Worm (Caenorhabditis elegans) whole organism, L4 larva: ENCODE data around the gene mtr-4.
A peak's percentile ranks its signal among the peaks of the same experiment; 100 is the strongest.

Source experiments
- D1046.2 ChIP-seq: fragments of 200-800 bp; sonication (Bioruptor generic); IDR thresholded peaks from 2 replicates; pipeline ENCODE4 v1.3.6; 2022; ENCODE audit warnings: missing genetic modification characterization, missing compliant biosample characterization
- F44E2.7 ChIP-seq: fragments of 200-800 bp; sonication (Bioruptor generic); IDR thresholded peaks from 2 replicates; pipeline ENCODE4 v2.1.2; 2022; ENCODE audit warnings: missing genetic modification characterization, missing compliant biosample characterization
- T26A8.4 ChIP-seq: fragments of 200-800 bp; sonication (Bioruptor generic); IDR thresholded peaks from 2 replicates; pipeline ENCODE4 v1.3.6; 2022; ENCODE audit warnings: missing genetic modification characterization, missing compliant biosample characterization
- Y5F2A.4 ChIP-seq: fragments of 200-800 bp; sonication (Bioruptor generic); optimal IDR thresholded peaks from 2 replicates; lab custom pipeline; 2018; ENCODE audit warnings: mild to moderate bottlenecking, missing genetic modification characterization, missing compliant biosample characterization
- ZK337.2 ChIP-seq: fragments of 200-800 bp; sonication (Bioruptor generic); IDR thresholded peaks from 2 replicates; pipeline ENCODE4 v1.3.6; 2022; ENCODE audit warnings: missing genetic modification reagents, missing genetic modification characterization, missing compliant biosample characterization
- ZK546.5 ChIP-seq, 2 experiments: sonication (generic microtip); optimal IDR thresholded peaks; 2 replicates each; lab custom pipeline; 2017; ENCODE audit warnings: missing biosample characterization in 2 of 2, missing genetic modification characterization in 2 of 2
- ama-1 ChIP-seq: fragments of 150-350 bp; optimal IDR thresholded peaks from 2 replicates; lab custom pipeline; 2014; ENCODE audit warnings: inconsistent platforms, mixed read lengths
- attf-4 ChIP-seq: sonication (generic microtip); optimal IDR thresholded peaks from 3 replicates; lab custom pipeline; 2017; ENCODE audit warnings: missing biosample characterization, missing genetic modification characterization
- ceh-20 ChIP-seq: fragments of 200-800 bp; sonication (Bioruptor generic); IDR thresholded peaks from 2 replicates; pipeline ENCODE4 v1.3.6; 2022; ENCODE audit warnings: missing genetic modification reagents, missing genetic modification characterization, missing compliant biosample characterization
- ceh-28 ChIP-seq: fragments of 150-350 bp; optimal IDR thresholded peaks from 2 replicates; lab custom pipeline; 2014; ENCODE audit warnings: missing biosample characterization, missing genetic modification reagents, missing genetic modification characterization
- ceh-32 ChIP-seq: sonication (generic microtip); optimal IDR thresholded peaks from 2 replicates; lab custom pipeline; 2016; ENCODE audit warnings: mild to moderate bottlenecking, missing genetic modification characterization, missing compliant biosample characterization; ENCODE audit not compliant: poor library complexity
- ceh-62 ChIP-seq: sonication (generic microtip); optimal IDR thresholded peaks from 2 replicates; lab custom pipeline; 2017; ENCODE audit warnings: missing biosample characterization, missing genetic modification characterization
- ceh-82 ChIP-seq: sonication (generic microtip); optimal IDR thresholded peaks from 2 replicates; lab custom pipeline; 2017; ENCODE audit warnings: missing biosample characterization, missing genetic modification characterization
- ces-1 ChIP-seq: fragments of 150-350 bp; sonication (generic microtip); optimal IDR thresholded peaks from 4 replicates; lab custom pipeline; 2014; ENCODE audit warnings: missing biosample characterization, missing genetic modification reagents, missing genetic modification characterization
- daf-8 ChIP-seq: fragments of 200-800 bp; sonication (Bioruptor generic); IDR thresholded peaks from 2 replicates; pipeline ENCODE4 v1.3.6; 2022; ENCODE audit warnings: missing genetic modification characterization, missing compliant biosample characterization
- dmd-6 ChIP-seq: fragments of 200-800 bp; sonication (Bioruptor generic); IDR thresholded peaks from 2 replicates; pipeline ENCODE4 v1.3.6; 2022; ENCODE audit warnings: missing genetic modification reagents, missing genetic modification characterization, missing compliant biosample characterization
- dmd-8 ChIP-seq: fragments of 200-800 bp; sonication (Bioruptor generic); IDR thresholded peaks from 2 replicates; pipeline ENCODE4 v1.3.6; 2022; ENCODE audit warnings: missing genetic modification characterization, missing compliant biosample characterization
- dpl-1 ChIP-seq: fragments of 150-350 bp; optimal IDR thresholded peaks from 2 replicates; lab custom pipeline; 2014; ENCODE audit warnings: missing biosample characterization, missing genetic modification reagents, missing genetic modification characterization
- dve-1 ChIP-seq: sonication (generic microtip); optimal IDR thresholded peaks from 2 replicates; lab custom pipeline; 2017; ENCODE audit warnings: antibody characterized with exemption, mild to moderate bottlenecking, missing genetic modification characterization, missing compliant biosample characterization; ENCODE audit not compliant: insufficient read depth
- fkh-10 ChIP-seq: fragments of 150-350 bp; optimal IDR thresholded peaks from 2 replicates; lab custom pipeline; 2014; ENCODE audit warnings: missing biosample characterization, missing genetic modification reagents, missing genetic modification characterization
- hif-1 ChIP-seq, 2 experiments: sonication (generic microtip); optimal IDR thresholded peaks; 2 replicates each; lab custom pipeline; 2016 to 2017; ENCODE audit warnings: missing compliant biosample characterization in 2 of 2, missing genetic modification characterization in 2 of 2, missing genetic modification reagents in 2 of 2, missing genotype in 2 of 2, mild to moderate bottlenecking in 1 of 2
- jun-1 ChIP-seq: fragments of 150-350 bp; optimal IDR thresholded peaks from 2 replicates; lab custom pipeline; 2014; ENCODE audit warnings: missing biosample characterization, missing genetic modification reagents, missing genetic modification characterization
- lim-7 ChIP-seq: fragments of 200-800 bp; sonication (Bioruptor generic); IDR thresholded peaks from 2 replicates; pipeline ENCODE4 v1.3.6; 2022; ENCODE audit warnings: missing genetic modification characterization, missing compliant biosample characterization
- lin-1 ChIP-seq: fragments of 200-800 bp; sonication (Bioruptor generic); IDR thresholded peaks from 2 replicates; pipeline ENCODE4 v1.3.6; 2022; ENCODE audit warnings: missing genetic modification reagents, missing genetic modification characterization, missing compliant biosample characterization
- lin-15B ChIP-seq: fragments of 150-350 bp; sonication (generic microtip); optimal IDR thresholded peaks from 3 replicates; lab custom pipeline; 2014; ENCODE audit warnings: missing biosample characterization, missing genetic modification characterization
- lir-3 ChIP-seq: sonication (generic microtip); optimal IDR thresholded peaks from 2 replicates; lab custom pipeline; 2016; ENCODE audit warnings: mild to moderate bottlenecking, missing genetic modification characterization, missing compliant biosample characterization
- lsy-2 ChIP-seq, 2 experiments: fragments of 150-350 bp in 1 of 2; sonication (generic microtip) in 1 of 2; optimal IDR thresholded peaks; 2 replicates each; lab custom pipeline; 2014 to 2017; ENCODE audit warnings: missing biosample characterization in 2 of 2, missing genetic modification characterization in 2 of 2
- madf-5 ChIP-seq, 2 experiments: fragments of 200-800 bp; sonication (Bioruptor generic); IDR thresholded peaks; 2 replicates each; pipeline ENCODE4 v1.3.6; 2022; ENCODE audit warnings: missing compliant biosample characterization in 2 of 2, missing genetic modification characterization in 2 of 2
- mdl-1 ChIP-seq, 2 experiments: fragments of 150-350 bp in 1 of 2; sonication (generic microtip) in 1 of 2; optimal IDR thresholded peaks; 2 replicates each; lab custom pipeline; 2014 to 2017; ENCODE audit warnings: missing biosample characterization in 2 of 2, missing genetic modification characterization in 2 of 2
- mes-2 ChIP-seq: sonication (generic microtip); optimal IDR thresholded peaks from 2 replicates; lab custom pipeline; 2016; ENCODE audit warnings: missing genotype, mild to moderate bottlenecking, missing genetic modification characterization, missing compliant biosample characterization; ENCODE audit not compliant: poor library complexity, severe bottlenecking
- mxl-3 ChIP-seq: fragments of 200-800 bp; sonication (Bioruptor generic); optimal IDR thresholded peaks from 2 replicates; lab custom pipeline; 2018; ENCODE audit warnings: mild to moderate bottlenecking, missing genetic modification characterization, missing compliant biosample characterization
- nhr-102 ChIP-seq: sonication (generic microtip); optimal IDR thresholded peaks from 2 replicates; lab custom pipeline; 2016; ENCODE audit warnings: mild to moderate bottlenecking, missing genetic modification characterization, moderate library complexity, missing compliant biosample characterization
- nhr-11 ChIP-seq: fragments of 150-350 bp; optimal IDR thresholded peaks from 2 replicates; lab custom pipeline; 2014; ENCODE audit warnings: missing biosample characterization, missing genetic modification characterization
- nhr-25 ChIP-seq: sonication (generic microtip); optimal IDR thresholded peaks from 2 replicates; lab custom pipeline; 2017; ENCODE audit warnings: missing genetic modification characterization, mild to moderate bottlenecking, missing compliant biosample characterization, antibody characterized with exemption, moderate library complexity, borderline replicate concordance; ENCODE audit not compliant: insufficient read depth
- nhr-41 ChIP-seq: fragments of 200-800 bp; sonication (Bioruptor generic); IDR thresholded peaks from 2 replicates; pipeline ENCODE4 v1.3.6; 2022; ENCODE audit warnings: missing genetic modification reagents, missing genetic modification characterization, missing compliant biosample characterization
- nhr-48 ChIP-seq: sonication (generic microtip); optimal IDR thresholded peaks from 2 replicates; lab custom pipeline; 2016; ENCODE audit warnings: mild to moderate bottlenecking, missing genetic modification characterization, missing compliant biosample characterization
- nhr-76 ChIP-seq: fragments of 150-350 bp; optimal IDR thresholded peaks from 2 replicates; lab custom pipeline; 2014; ENCODE audit warnings: missing biosample characterization, missing genetic modification characterization
- pha-4 ChIP-seq, 2 experiments: fragments of 150-350 bp in 1 of 2; fragments of 200-800 bp in 1 of 2; sonication (Bioruptor generic) in 1 of 2; IDR thresholded peaks in 1 of 2; optimal IDR thresholded peaks in 1 of 2; 2 replicates each; pipeline versions ENCODE4 v1.3.6 to Lab custom; 2014 to 2022; ENCODE audit warnings: missing genetic modification characterization in 2 of 2, missing genetic modification reagents in 2 of 2, missing biosample characterization in 1 of 2, missing compliant biosample characterization in 1 of 2
- php-3 ChIP-seq: fragments of 200-800 bp; sonication (Bioruptor generic); IDR thresholded peaks from 2 replicates; pipeline ENCODE4 v1.3.6; 2022; ENCODE audit warnings: missing genetic modification reagents, missing genetic modification characterization, missing compliant biosample characterization
- pqm-1 ChIP-seq: sonication (generic microtip); optimal IDR thresholded peaks from 2 replicates; lab custom pipeline; 2017; ENCODE audit warnings: missing biosample characterization, missing genetic modification characterization
- rbr-2 ChIP-seq: sonication (generic microtip); optimal IDR thresholded peaks from 2 replicates; lab custom pipeline; 2016; ENCODE audit warnings: missing genotype, missing genetic modification characterization, missing compliant biosample characterization
- set-16 ChIP-seq: fragments of 200-800 bp; sonication (Bioruptor generic); IDR thresholded peaks from 2 replicates; pipeline ENCODE4 v1.3.6; 2022; ENCODE audit warnings: missing genetic modification reagents, missing genetic modification characterization, missing compliant biosample characterization
- snpc-4 ChIP-seq: fragments of 150-350 bp; optimal IDR thresholded peaks from 2 replicates; lab custom pipeline; 2014; ENCODE audit warnings: missing biosample characterization, missing genetic modification characterization
- tra-1 ChIP-seq: fragments of 200-800 bp; sonication (Bioruptor generic); IDR thresholded peaks from 2 replicates; pipeline ENCODE4 v1.3.6; 2022; ENCODE audit warnings: missing genetic modification reagents, missing genetic modification characterization, missing compliant biosample characterization
- unc-130 ChIP-seq: sonication (generic microtip); optimal IDR thresholded peaks from 2 replicates; lab custom pipeline; 2016; ENCODE audit warnings: missing genetic modification reagents, missing genetic modification characterization, missing compliant biosample characterization
- unc-39 ChIP-seq: sonication (generic microtip); optimal IDR thresholded peaks from 2 replicates; lab custom pipeline; 2017; ENCODE audit warnings: missing biosample characterization, missing genetic modification characterization
- vab-7 ChIP-seq: fragments of 200-800 bp; sonication (Bioruptor generic); IDR thresholded peaks from 2 replicates; pipeline ENCODE4 v1.3.6; 2022; ENCODE audit warnings: missing genetic modification reagents, missing genetic modification characterization, missing compliant biosample characterization
- zfp-2 ChIP-seq: sonication (generic microtip); optimal IDR thresholded peaks from 2 replicates; lab custom pipeline; 2016; ENCODE audit warnings: mild to moderate bottlenecking, missing genetic modification characterization, missing compliant biosample characterization
- zfp-3 ChIP-seq: fragments of 200-800 bp; sonication (Bioruptor generic); conservative IDR thresholded peaks from 2 replicates; pipeline ENCODE4 v1.3.6; 2022; ENCODE audit warnings: missing genetic modification reagents, missing genetic modification characterization, missing compliant biosample characterization

Gene mtr-4

DNA sequence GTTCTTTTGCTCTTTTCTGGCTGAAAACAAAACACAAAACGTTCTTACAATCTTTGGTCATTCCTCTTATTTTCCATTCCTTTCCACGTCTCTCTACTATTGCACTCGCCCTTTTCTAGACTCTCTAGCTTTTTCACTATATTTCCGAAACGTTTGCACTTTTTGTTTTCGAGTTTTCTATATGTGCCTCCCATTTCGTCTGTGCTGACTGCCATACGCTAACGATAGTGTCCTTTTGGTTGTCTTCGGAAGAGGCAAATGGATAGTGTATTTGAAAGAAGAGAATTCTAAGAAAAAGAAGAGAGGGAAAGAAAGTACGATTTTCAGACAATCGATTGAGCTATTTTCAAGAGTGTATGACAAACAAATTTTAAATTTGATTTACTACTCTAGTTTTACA lies 47.3 kb downstream of the mtr-4 start (continued):
- TF ChIP-seq unc-130 (GFP tag; lab: Kevin White, UChicago) = no peak

ce11 chrIV:9873837-9874236 lies 48.3 kb downstream of the mtr-4 start:
- TF ChIP-seq T26A8.4 (GFP tag; lab: Robert Waterston, UW) (no peak), ces-1 (no peak), dmd-8 (no peak), ama-1 (no peak), set-16 (GFP tag; lab: Robert Waterston, UW) (no peak), daf-8 (GFP tag; lab: Robert Waterston, UW) (no peak), ceh-28 (no peak), nhr-102 (tag; lab: Kevin White, UChicago) (no peak), lin-1 (GFP tag; lab: Robert Waterston, UW) (peak; percentile 30; the same call in 1 of the 2 replicates), dpl-1 (GFP tag; lab: Kevin White, UChicago) (peak; percentile 12), lir-3 (no peak), ceh-32 (no peak), lin-15B (tag; lab: Kevin White, UChicago) (no peak), jun-1 (no peak), F44E2.7 (GFP tag; lab: Robert Waterston, UW) (no peak), fkh-10 (GFP tag; lab: Kevin White, UChicago) (no peak), nhr-25 (tag; lab: Kevin White, UChicago) (no peak), unc-130 (GFP tag; lab: Kevin White, UChicago) (no peak), ZK546.5 (tag; optimal IDR thresholded peaks at IDR 0.05; lab: Kevin White, UChicago) (no peak), unc-39 (no peak), tra-1 (GFP tag; lab: Robert Waterston, UW) (no peak), madf-5 (GFP tag; IDR thresholded peaks at IDR 0.05; lab: Robert Waterston, UW) (no peak), mes-2 (tag; lab: Kevin White, UChicago) (peak; percentile 37), snpc-4 (tag; lab: Kevin White, UChicago) (no peak), D1046.2 (no peak), pha-4 (GFP tag; IDR thresholded peaks at IDR 0.05; lab: Robert Waterston, UW) (no peak), pha-4 (tag; optimal IDR thresholded peaks at IDR 0.05; lab: Kevin White, UChicago) (no peak), zfp-3 (no peak), ceh-20 (GFP tag; lab: Robert Waterston, UW) (peak; percentile 9; the same call in 1 of the 2 replicates), nhr-41 (no peak), dmd-6 (GFP tag; lab: Robert Waterston, UW) (peak; percentile 61), rbr-2 (tag; lab: Kevin White, UChicago) (peak; percentile 20), mxl-3 (GFP tag; lab: Kevin White, UChicago) (peak; percentile 71), ceh-82 (tag; lab: Kevin White, UChicago) (no peak), dve-1 (tag; lab: Kevin White, UChicago) (peak; percentile 37), ZK337.2 (no peak), nhr-11 (peak; percentile 53), mdl-1 (tag; optimal IDR thresholded peaks at IDR 0.05; lab: Kevin White, UChicago) (peak; percentile 26 to 55), nhr-48 (tag; lab: Kevin White, UChicago) (peak; percentile 60), pqm-1 (tag; lab: Kevin White, UChicago) (peak; percentile 9), attf-4 (tag; lab: Kevin White, UChicago) (no peak), lim-7 (GFP tag; lab: Robert Waterston, UW) (no peak), php-3 (GFP tag; lab: Robert Waterston, UW) (no peak), lsy-2 (tag; optimal IDR thresholded peaks at IDR 0.05; lab: Kevin White, UChicago) (peak in 1 of 2 experiments; percentile 46), nhr-76 (tag; lab: Kevin White, UChicago) (no peak), vab-7 (GFP tag; lab: Robert Waterston, UW) (no peak), zfp-2 (tag; lab: Kevin White, UChicago) (no peak), hif-1 (tag; optimal IDR thresholded peaks at IDR 0.05; lab: Kevin White, UChicago) (peak in 1 of 2 experiments; percentile 8), ceh-62 (tag; lab: Kevin White, UChicago) (no peak), Y5F2A.4 (GFP tag; lab: Kevin White, UChicago) (no peak)
